Fruit fly (Drosophila melanogaster) whole organism, embryonic: ENCODE measurements around the gene CG31207.

Experiments used
- BtbVII ChIP-seq: fragments of 200-800 bp; sonication (Bioruptor generic); optimal IDR thresholded peaks from 3 replicates; lab custom pipeline; 2017; ENCODE audit warnings: missing biosample characterization, mild to moderate bottlenecking, missing genetic modification characterization
- CG1024 ChIP-seq: fragments of 200-800 bp; sonication (Bioruptor generic); IDR thresholded peaks from 2 replicates; pipeline ENCODE4 v1.3.6; 2022; ENCODE audit warnings: missing biosample characterization, missing genetic modification characterization
- CG10274 ChIP-seq: fragments of 200-800 bp; sonication (Bioruptor generic); optimal IDR thresholded peaks from 3 replicates; lab custom pipeline; 2017; ENCODE audit warnings: missing biosample characterization, mild to moderate bottlenecking, missing genetic modification characterization
- CG10565 ChIP-seq: fragments of 200-800 bp; sonication (Bioruptor generic); optimal IDR thresholded peaks from 3 replicates; lab custom pipeline; 2016; ENCODE audit warnings: missing biosample characterization, mild to moderate bottlenecking, missing genetic modification characterization
- CG11247 ChIP-seq: fragments of 200-800 bp; sonication (Bioruptor generic); IDR thresholded peaks from 2 replicates; pipeline ENCODE4 v1.3.6; 2022; ENCODE audit warnings: missing biosample characterization, missing genetic modification characterization
- CG11504 ChIP-seq: fragments of 200-800 bp; sonication (Bioruptor generic); optimal IDR thresholded peaks from 3 replicates; lab custom pipeline; 2019; ENCODE audit warnings: missing biosample characterization, mild to moderate bottlenecking, missing genetic modification characterization, moderate library complexity
- CG1233 ChIP-seq: fragments of 200-800 bp; sonication (Bioruptor generic); optimal IDR thresholded peaks from 4 replicates; lab custom pipeline; 2018; ENCODE audit warnings: missing biosample characterization, mild to moderate bottlenecking, missing genetic modification characterization
- CG13624 ChIP-seq: fragments of 200-800 bp; sonication (Bioruptor generic); optimal IDR thresholded peaks from 2 replicates; lab custom pipeline; 2016; ENCODE audit warnings: missing biosample characterization, missing genetic modification characterization
- CG15514 ChIP-seq: fragments of 200-800 bp; sonication (Bioruptor generic); optimal IDR thresholded peaks from 3 replicates; lab custom pipeline; 2017; ENCODE audit warnings: missing biosample characterization, missing genetic modification characterization, mild to moderate bottlenecking, moderate library complexity, missing genetic modification reagents
- CG16863 ChIP-seq: fragments of 200-800 bp; sonication (Bioruptor generic); optimal IDR thresholded peaks from 3 replicates; lab custom pipeline; 2016; ENCODE audit warnings: missing biosample characterization, missing genetic modification characterization
- CG17802 ChIP-seq: fragments of 200-800 bp; sonication (Bioruptor generic); optimal IDR thresholded peaks from 2 replicates; lab custom pipeline; 2018; ENCODE audit warnings: missing biosample characterization, mild to moderate bottlenecking, missing genetic modification characterization, moderate library complexity
- CG1792 ChIP-seq: fragments of 200-800 bp; sonication (Bioruptor generic); optimal IDR thresholded peaks from 2 replicates; lab custom pipeline; 2016; ENCODE audit warnings: missing biosample characterization, missing genetic modification characterization
- CG18262 ChIP-seq: fragments of 200-800 bp; optimal IDR thresholded peaks from 3 replicates; lab custom pipeline; 2019; ENCODE audit warnings: missing biosample characterization, mild to moderate bottlenecking, missing genetic modification characterization, moderate library complexity
- CG4360 ChIP-seq: fragments of 200-800 bp; sonication (Bioruptor generic); IDR thresholded peaks from 2 replicates; pipeline ENCODE4 v1.3.6; 2022; ENCODE audit warnings: missing biosample characterization, missing genetic modification characterization
- CG4820 ChIP-seq: fragments of 200-800 bp; sonication (Bioruptor generic); optimal IDR thresholded peaks from 3 replicates; lab custom pipeline; 2016; ENCODE audit warnings: missing biosample characterization, missing genetic modification characterization
- CG5953 ChIP-seq: fragments of 200-800 bp; sonication (Bioruptor generic); IDR thresholded peaks from 2 replicates; pipeline ENCODE4 v1.3.6; 2022; ENCODE audit warnings: missing biosample characterization, missing genetic modification characterization
- CG6689 ChIP-seq: fragments of 200-800 bp; sonication (Bioruptor generic); IDR thresholded peaks from 2 replicates; pipeline ENCODE4 v1.3.6; 2022; ENCODE audit warnings: missing biosample characterization, missing genetic modification characterization
- CG6791 ChIP-seq: fragments of 200-800 bp; sonication (Bioruptor generic); IDR thresholded peaks from 3 replicates; pipeline ENCODE4 v1.3.6; 2022; ENCODE audit warnings: missing biosample characterization, missing genetic modification characterization; ENCODE audit not compliant: partially characterized antibody
- CG7963 ChIP-seq: fragments of 200-800 bp; sonication (Bioruptor generic); IDR thresholded peaks from 3 replicates; pipeline ENCODE4 v1.3.6; 2022; ENCODE audit warnings: missing biosample characterization, missing genetic modification characterization; ENCODE audit not compliant: partially characterized antibody
- CG8290 ChIP-seq, 3 experiments: fragments of 200-800 bp; sonication (Bioruptor generic); optimal IDR thresholded peaks; 2 replicates each; lab custom pipeline; 2016 to 2019; ENCODE audit warnings: missing biosample characterization in 3 of 3, missing genetic modification characterization in 3 of 3, mild to moderate bottlenecking in 2 of 3, moderate library complexity in 1 of 3
- CG9817 ChIP-seq: fragments of 200-800 bp; sonication (Bioruptor generic); optimal IDR thresholded peaks from 2 replicates; lab custom pipeline; 2018; ENCODE audit warnings: missing biosample characterization, mild to moderate bottlenecking, missing genetic modification characterization, moderate library complexity
- CG9876 ChIP-seq: fragments of 200-800 bp; sonication (Bioruptor generic); optimal IDR thresholded peaks from 2 replicates; lab custom pipeline; 2016; ENCODE audit warnings: missing biosample characterization, missing genetic modification characterization
- CoRest ChIP-seq: fragments of 200-800 bp; sonication (Bioruptor generic); optimal IDR thresholded peaks from 3 replicates; lab custom pipeline; 2018; ENCODE audit warnings: missing biosample characterization, mild to moderate bottlenecking, missing genetic modification characterization, moderate library complexity
- HLH54F ChIP-seq: fragments of 200-800 bp; sonication (Bioruptor generic); optimal IDR thresholded peaks from 3 replicates; lab custom pipeline; 2016; ENCODE audit warnings: missing biosample characterization, missing genetic modification characterization
- Hmr ChIP-seq: fragments of 200-800 bp; sonication (Bioruptor generic); optimal IDR thresholded peaks from 3 replicates; lab custom pipeline; 2017; ENCODE audit warnings: mild to moderate bottlenecking, missing biosample characterization, missing genetic modification reagents, missing genetic modification characterization
- Hr3 ChIP-seq: fragments of 200-800 bp; sonication (Bioruptor generic); optimal IDR thresholded peaks from 3 replicates; lab custom pipeline; 2016; ENCODE audit warnings: missing biosample characterization, missing genetic modification characterization
- Hr51 ChIP-seq, 2 experiments: fragments of 200-800 bp; sonication (Bioruptor generic); optimal IDR thresholded peaks; 2 replicates in 1 of 2; 3 replicates in 1 of 2; lab custom pipeline; 2016 to 2018; ENCODE audit warnings: missing biosample characterization in 2 of 2, missing genetic modification characterization in 2 of 2, mild to moderate bottlenecking in 1 of 2, moderate library complexity in 1 of 2
- MESR4 ChIP-seq: fragments of 200-800 bp; sonication (Bioruptor generic); optimal IDR thresholded peaks from 2 replicates; lab custom pipeline; 2018; ENCODE audit warnings: missing biosample characterization, mild to moderate bottlenecking, missing genetic modification characterization, moderate library complexity
- Med ChIP-seq: fragments of 200-800 bp; sonication (Bioruptor generic); peaks from one replicate; lab custom pipeline; 2016; ENCODE audit warnings: missing biosample characterization, missing genetic modification characterization, mild to moderate bottlenecking, inconsistent platforms, moderate library complexity
- Myb ChIP-seq: fragments of 200-800 bp; sonication (Bioruptor generic); optimal IDR thresholded peaks from 2 replicates; lab custom pipeline; 2016; ENCODE audit warnings: missing biosample characterization, missing genetic modification characterization
- NFAT ChIP-seq: fragments of 200-800 bp; sonication (Bioruptor generic); IDR thresholded peaks from 2 replicates; pipeline ENCODE4 v1.3.6; 2022; ENCODE audit warnings: missing biosample characterization, missing genetic modification characterization
- Scr ChIP-seq: fragments of 200-800 bp; sonication (Bioruptor generic); IDR thresholded peaks from 2 replicates; pipeline ENCODE4 v1.3.6; 2022; ENCODE audit warnings: missing biosample characterization, missing genetic modification characterization; ENCODE audit not compliant: partially characterized antibody
- YL-1 ChIP-seq: fragments of 200-800 bp; sonication (Bioruptor generic); optimal IDR thresholded peaks from 3 replicates; lab custom pipeline; 2017; ENCODE audit warnings: missing biosample characterization, mild to moderate bottlenecking, missing genetic modification characterization
- amos ChIP-seq: fragments of 200-800 bp; sonication (Bioruptor generic); IDR thresholded peaks from 2 replicates; pipeline ENCODE4 v1.3.6; 2022; ENCODE audit warnings: missing biosample characterization, missing genetic modification characterization; ENCODE audit not compliant: partially characterized antibody
- ash1 ChIP-seq: fragments of 200-800 bp; sonication (Bioruptor generic); optimal IDR thresholded peaks from 2 replicates; lab custom pipeline; 2018; ENCODE audit warnings: missing biosample characterization, mild to moderate bottlenecking, missing genetic modification characterization
- btn ChIP-seq: fragments of 200-800 bp; sonication (Bioruptor generic); optimal IDR thresholded peaks from 2 replicates; lab custom pipeline; 2016; ENCODE audit warnings: missing biosample characterization, missing genetic modification characterization
- chif ChIP-seq, 2 experiments: fragments of 200-800 bp; sonication (Bioruptor generic); optimal IDR thresholded peaks; 3 replicates each; lab custom pipeline; 2016; ENCODE audit warnings: missing biosample characterization in 2 of 2, missing genetic modification characterization in 2 of 2
- dan ChIP-seq: fragments of 200-800 bp; sonication (Bioruptor generic); IDR thresholded peaks from 2 replicates; pipeline ENCODE4 v1.3.6; 2022; ENCODE audit warnings: missing biosample characterization, missing genetic modification characterization
- ems ChIP-seq: fragments of 200-800 bp; sonication (Bioruptor generic); optimal IDR thresholded peaks from 3 replicates; lab custom pipeline; 2016; ENCODE audit warnings: missing biosample characterization, missing genetic modification characterization
- gem ChIP-seq: fragments of 200-800 bp; sonication (Bioruptor generic); optimal IDR thresholded peaks from 2 replicates; lab custom pipeline; 2019; ENCODE audit warnings: missing biosample characterization, mild to moderate bottlenecking, missing genetic modification characterization, moderate library complexity
- knrl ChIP-seq: fragments of 200-800 bp; sonication (Bioruptor generic); IDR thresholded peaks from 3 replicates; pipeline ENCODE4 v1.3.6; 2022; ENCODE audit warnings: missing biosample characterization, missing genetic modification characterization; ENCODE audit not compliant: partially characterized antibody
- mam ChIP-seq: fragments of 200-800 bp; sonication (Bioruptor generic); optimal IDR thresholded peaks from 3 replicates; lab custom pipeline; 2016; ENCODE audit warnings: missing biosample characterization, missing genetic modification characterization
- oc ChIP-seq: fragments of 200-800 bp; sonication (Bioruptor generic); optimal IDR thresholded peaks from 2 replicates; lab custom pipeline; 2018; ENCODE audit warnings: missing biosample characterization, mild to moderate bottlenecking, missing genetic modification characterization, moderate library complexity
- ranshi ChIP-seq: fragments of 200-800 bp; sonication (Bioruptor generic); IDR thresholded peaks from 2 replicates; pipeline ENCODE4 v1.3.6; 2022; ENCODE audit warnings: missing biosample characterization, missing genetic modification characterization
- slou ChIP-seq: fragments of 200-800 bp; sonication (Bioruptor generic); optimal IDR thresholded peaks from 3 replicates; lab custom pipeline; 2016; ENCODE audit warnings: missing biosample characterization, missing genetic modification characterization
- sna ChIP-seq: fragments of 200-800 bp; sonication (Bioruptor generic); IDR thresholded peaks from 2 replicates; pipeline ENCODE4 v1.3.6; 2022; ENCODE audit warnings: missing biosample characterization, missing genetic modification characterization; ENCODE audit not compliant: partially characterized antibody
- trem ChIP-seq: fragments of 200-800 bp; optimal IDR thresholded peaks from 3 replicates; lab custom pipeline; 2019; ENCODE audit warnings: missing biosample characterization, mild to moderate bottlenecking, missing genetic modification characterization, moderate library complexity
- tx ChIP-seq: fragments of 200-800 bp; sonication (Bioruptor generic); optimal IDR thresholded peaks from 2 replicates; lab custom pipeline; 2016; ENCODE audit warnings: missing biosample characterization, missing genetic modification characterization

The CG31207 gene

DNA sequence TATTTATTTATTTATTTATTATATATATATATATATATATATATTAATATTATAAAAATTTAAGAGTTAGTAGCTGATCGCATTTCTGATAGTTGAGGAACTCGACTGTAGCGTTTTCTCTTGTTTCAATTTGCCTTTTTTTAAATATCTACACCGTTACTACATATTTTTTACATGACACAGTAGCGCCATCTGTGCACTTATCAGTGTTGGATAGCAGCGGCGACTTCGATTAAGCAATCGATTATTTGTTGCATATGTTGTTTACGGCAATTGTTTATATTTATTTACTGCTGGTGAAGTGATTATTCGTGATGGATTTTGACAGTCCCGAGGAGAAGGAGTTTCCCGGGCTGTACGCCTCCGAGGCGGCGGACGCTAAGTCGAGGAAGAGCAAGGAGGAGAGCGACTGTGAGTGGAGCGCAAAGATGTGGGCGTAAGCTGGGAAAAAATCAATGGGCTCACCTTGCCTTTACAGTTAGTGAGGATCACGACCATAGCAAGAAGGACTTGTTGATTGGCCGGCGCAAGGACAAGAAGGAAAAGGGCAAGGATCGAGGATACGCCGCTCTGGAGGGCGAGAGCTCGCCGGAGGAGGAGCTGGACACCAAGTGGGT is 29.3 kb downstream of the CG31207 start, which contains the start of gene Rlip (continued):
- peak; percentile 16 for TF ChIP-seq tx (GFP tag; lab: Kevin White, UChicago)
- TF ChIP-seq Hr51 (GFP tag; optimal IDR thresholded peaks at IDR 0.05; lab: Kevin White, UChicago), result no peak
- 0 out of 3 replicates have a peak, but pooled peaks have one; percentile 41 for TF ChIP-seq CG7963
- TF ChIP-seq ems (GFP tag; lab: Kevin White, UChicago), result peak; percentile 5
- peak in 1 of 2 experiments; percentile 7 for TF ChIP-seq chif (GFP tag; optimal IDR thresholded peaks at IDR 0.05; lab: Kevin White, UChicago)
- TF ChIP-seq CG11504 (tag; lab: Kevin White, UChicago), result peak; percentile 62
- TF ChIP-seq CG6689, result no peak
- TF ChIP-seq CG4820, result peak; percentile 47
- TF ChIP-seq Scr (GFP tag; lab: Robert Waterston, UW), result peak; percentile 62
- TF ChIP-seq mam (GFP tag; lab: Kevin White, UChicago), result peak; percentile 74
- TF ChIP-seq CG15514, result peak; percentile 66
- no peak for TF ChIP-seq CG10565 (GFP tag; lab: Kevin White, UChicago)
- peak; percentile 75 for TF ChIP-seq CG11247 (GFP tag; lab: Robert Waterston, UW)
- TF ChIP-seq sna (GFP tag; lab: Robert Waterston, UW), result peak; percentile 38; the same call in 1 of the 2 replicates
- peak; percentile 49 for TF ChIP-seq CG1792 (GFP tag; lab: Kevin White, UChicago)
- TF ChIP-seq CG16863, result peak; percentile 21
- peak; percentile 77 for TF ChIP-seq amos (GFP tag; lab: Robert Waterston, UW)
- TF ChIP-seq CG9876, result peak; percentile 11
- TF ChIP-seq CG6791 (GFP tag; lab: Robert Waterston, UW), result peak; percentile 82
- TF ChIP-seq CG10274 (GFP tag; lab: Kevin White, UChicago), result no peak
- TF ChIP-seq Myb (GFP tag; lab: Kevin White, UChicago), result peak; percentile 96
- peak; percentile 58 for TF ChIP-seq CG8290 (GFP tag; optimal IDR thresholded peaks at IDR 0.05; lab: Kevin White, UChicago)
- peak in 1 of 2 experiments; percentile 65 for TF ChIP-seq CG8290 (tag; optimal IDR thresholded peaks at IDR 0.05; lab: Kevin White, UChicago)
- TF ChIP-seq CG13624, result peak; percentile 72
- no peak for TF ChIP-seq CG5953 (GFP tag; lab: Robert Waterston, UW)
- peak; percentile 75 for TF ChIP-seq NFAT (GFP tag; lab: Robert Waterston, UW)
- peak; percentile 20 for TF ChIP-seq btn (GFP tag; lab: Kevin White, UChicago)
- no peak for TF ChIP-seq CG1024 (GFP tag; lab: Robert Waterston, UW)
- TF ChIP-seq Med (GFP tag; lab: Kevin White, UChicago), result peak; percentile 95
- peak; percentile 50 for TF ChIP-seq slou (GFP tag; lab: Kevin White, UChicago)
- TF ChIP-seq CG4360 (GFP tag; lab: Robert Waterston, UW), result no peak
- TF ChIP-seq oc (tag; lab: Kevin White, UChicago), result no peak
- no peak for TF ChIP-seq BtbVII (GFP tag; lab: Kevin White, UChicago)
- peak; percentile 29 for TF ChIP-seq HLH54F (GFP tag; lab: Kevin White, UChicago)
- peak; percentile 51; the same call in 1 of the 2 replicates for TF ChIP-seq ranshi (GFP tag; lab: Robert Waterston, UW)
- TF ChIP-seq CG9817 (tag; lab: Kevin White, UChicago), result peak; percentile 47
- TF ChIP-seq dan (GFP tag; lab: Robert Waterston, UW), result no peak
- TF ChIP-seq Hr3 (GFP tag; lab: Kevin White, UChicago), result peak; percentile 34
- TF ChIP-seq knrl (GFP tag; lab: Robert Waterston, UW), result peak; percentile 66
- TF ChIP-seq ash1 (GFP tag; lab: Kevin White, UChicago), result peak; percentile 12
- TF ChIP-seq gem (tag; lab: Kevin White, UChicago), result peak; percentile 34
- no peak for TF ChIP-seq CoRest (tag; lab: Kevin White, UChicago)
- no peak for TF ChIP-seq CG18262
- peak; percentile 28 for TF ChIP-seq YL-1 (GFP tag; lab: Kevin White, UChicago)
- TF ChIP-seq trem (tag; lab: Kevin White, UChicago), result peak; percentile 57
- TF ChIP-seq Hmr (GFP tag; lab: Kevin White, UChicago), result peak; percentile 55
- TF ChIP-seq CG17802, result peak; percentile 43
- TF ChIP-seq MESR4 (GFP tag; lab: Kevin White, UChicago), result peak; percentile 54
- peak; percentile 35 for TF ChIP-seq CG1233 (GFP tag; lab: Kevin White, UChicago)
